Worm (Caenorhabditis elegans): Measurements from ENCODE around the gene srh-299.
A peak's percentile ranks its signal among the peaks of the same experiment; 100 is the strongest.

The srh-299 gene

DNA sequence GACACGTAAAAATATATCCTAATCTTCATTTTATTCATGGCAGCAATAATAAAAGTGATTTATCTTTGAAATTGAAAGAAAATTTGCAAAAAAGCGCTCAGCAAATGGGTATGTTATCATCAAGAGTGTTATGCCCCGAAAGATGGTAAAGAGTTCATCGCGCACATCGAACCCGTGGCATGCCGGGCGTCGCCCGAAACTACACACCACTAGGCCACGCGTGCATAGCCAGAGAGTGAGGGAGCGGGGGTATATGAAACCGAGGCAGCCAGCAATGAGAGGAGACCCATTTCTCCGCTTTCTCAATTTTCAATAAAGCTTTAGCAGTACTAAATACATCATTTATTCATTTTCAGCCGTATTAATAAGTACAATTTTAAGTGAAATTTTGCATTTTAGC is 10.6 kb downstream of the srh-299 start (continued):
- TF ChIP-seq madf-5 (GFP tag; IDR thresholded peaks at IDR 0.05), result peak; percentile 97 to 99
- TF ChIP-seq aha-1 (tag), result peak; percentile 64
- peak; percentile 97 for TF ChIP-seq arid-1 (GFP tag; conservative IDR thresholded peaks at IDR 0.05)
- no peak for TF ChIP-seq ceh-62 (tag; optimal IDR thresholded peaks at IDR 0.05)
- TF ChIP-seq hmg-1.1 (GFP tag; IDR thresholded peaks at IDR 0.05), result peak; percentile 98
- TF ChIP-seq D1046.2 (GFP tag; IDR thresholded peaks at IDR 0.05), result peak; percentile 96
- peak; percentile 97 for TF ChIP-seq ceh-44 (GFP tag; IDR thresholded peaks at IDR 0.05)
- TF ChIP-seq nhr-41 (GFP tag; IDR thresholded peaks at IDR 0.05), result peak; percentile 95
- peak; percentile 64 to 80 for TF ChIP-seq hif-1 (tag; optimal IDR thresholded peaks at IDR 0.05)
- TF ChIP-seq unc-62 (GFP tag; optimal IDR thresholded peaks at IDR 0.05 in 1 of 2), result no peak
- peak; percentile 54 for TF ChIP-seq unc-62 (tag; optimal IDR thresholded peaks at IDR 0.05)
- TF ChIP-seq Y75B8A.6 (GFP tag; IDR thresholded peaks at IDR 0.05), result peak; percentile 97
- peak; percentile 88 for TF ChIP-seq mdt-29 (GFP tag; IDR thresholded peaks at IDR 0.05)
- no peak for TF ChIP-seq ztf-11 (tag; optimal IDR thresholded peaks at IDR 0.05)
- TF ChIP-seq nhr-6 (tag; optimal IDR thresholded peaks at IDR 0.05), result peak; percentile 14
- peak; percentile 90 for TF ChIP-seq duxl-1 (tag; optimal IDR thresholded peaks at IDR 0.05; ENCODE audit: poor library complexity)
- TF ChIP-seq mep-1 (tag; optimal IDR thresholded peaks at IDR 0.05), result no peak
- TF ChIP-seq nhr-102 (tag; optimal IDR thresholded peaks at IDR 0.05), result no peak
- TF ChIP-seq nhr-25 (tag; optimal IDR thresholded peaks at IDR 0.05; ENCODE audit: borderline replicate concordance, insufficient read depth), result no peak
- TF ChIP-seq pha-4 (GFP tag; IDR thresholded peaks at IDR 0.05), result peak; percentile 97
- no peak for TF ChIP-seq pha-4 (tag; optimal IDR thresholded peaks at IDR 0.05)
- TF ChIP-seq jun-1 (tag; optimal IDR thresholded peaks at IDR 0.05), result peak; percentile 78
- no peak for TF ChIP-seq ama-1 (optimal IDR thresholded peaks at IDR 0.05)
- TF ChIP-seq snpc-4 (tag; optimal IDR thresholded peaks at IDR 0.05), result peak; percentile 10
- no peak for TF ChIP-seq lin-39 (tag; optimal IDR thresholded peaks at IDR 0.05)
- peak; percentile 97 for TF ChIP-seq nhr-111 (GFP tag; optimal IDR thresholded peaks at IDR 0.05)
- TF ChIP-seq F49E8.2 (tag; optimal IDR thresholded peaks at IDR 0.05; ENCODE audit: borderline replicate concordance), result peak; percentile 89
- TF ChIP-seq lin-15B (tag; optimal IDR thresholded peaks at IDR 0.05), result no peak
- peak; percentile 90 for TF ChIP-seq saeg-2 (GFP tag; IDR thresholded peaks at IDR 0.05)
- peak; percentile 41 for TF ChIP-seq zip-2 (tag; optimal IDR thresholded peaks at IDR 0.05)
- peak; percentile 80 for TF ChIP-seq ztf-7 (tag; optimal IDR thresholded peaks at IDR 0.05)
- peak; percentile 75 to 97 for TF ChIP-seq daf-16 (GFP tag; optimal IDR thresholded peaks at IDR 0.05)
- TF ChIP-seq daf-16 (tag; optimal IDR thresholded peaks at IDR 0.05), result peak; percentile 79
- peak; percentile 94 for TF ChIP-seq T26A8.4 (GFP tag; IDR thresholded peaks at IDR 0.05)
- TF ChIP-seq Y48G9A.11 (GFP tag; IDR thresholded peaks at IDR 0.05), result peak; percentile 91
- TF ChIP-seq fos-1 (tag; optimal IDR thresholded peaks at IDR 0.05), result no peak
- no peak for TF ChIP-seq unc-39 (tag; optimal IDR thresholded peaks at IDR 0.05)

DNA sequence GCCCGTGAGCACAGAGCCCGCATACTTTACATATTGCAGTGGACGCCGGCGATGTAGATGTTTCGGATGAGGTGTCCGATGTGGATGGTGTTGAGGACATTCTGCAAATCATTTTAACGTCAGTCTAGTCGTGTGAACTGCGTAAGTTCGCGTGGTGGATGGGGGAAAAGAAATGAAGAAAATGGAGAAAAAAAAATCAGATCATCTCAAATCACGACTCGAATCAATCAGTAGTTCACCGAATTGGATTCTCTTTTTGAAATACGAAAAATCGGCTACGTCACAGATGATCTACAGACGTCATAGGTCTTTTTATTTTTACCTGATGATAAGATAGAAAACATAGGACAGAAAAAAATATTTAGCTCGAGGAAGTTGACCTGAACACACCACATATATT is 13.2 kb downstream of the srh-299 start, which contains the start of gene nhr-102:
Gene nhr-102, minus strand, starts transcription at position 101 of the 400 bp plus-strand sequence.
- TF ChIP-seq dve-1 (tag; optimal IDR thresholded peaks at IDR 0.05; ENCODE audit: insufficient read depth) (peak; percentile 2), nhr-111 (GFP tag; optimal IDR thresholded peaks at IDR 0.05) (no peak), T26A8.4 (GFP tag; IDR thresholded peaks at IDR 0.05) (0 out of 2 replicates have a peak, but pooled peaks have one; percentile 26), daf-19 (GFP tag; conservative IDR thresholded peaks at IDR 0.05) (no peak)

DNA sequence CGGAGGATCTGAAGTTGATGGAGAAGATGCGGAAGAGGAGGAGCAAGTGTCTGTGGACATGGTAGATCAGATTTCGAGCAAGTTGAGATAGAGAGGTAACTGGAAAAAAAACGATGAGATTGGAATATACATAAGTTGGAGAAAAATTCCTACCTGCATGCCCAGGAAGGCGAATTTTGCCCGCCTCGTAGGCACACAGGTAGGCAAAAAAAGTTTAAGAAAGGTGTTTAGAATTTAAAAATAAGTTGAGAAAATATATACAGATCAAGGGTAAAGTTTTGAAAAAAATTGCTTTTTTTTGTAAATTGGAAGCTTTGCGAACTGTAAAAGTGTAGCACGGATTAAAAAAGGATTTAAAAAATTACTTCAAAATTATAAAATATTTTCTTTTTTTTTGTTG is 16.4 kb downstream of the srh-299 start, which contains the start of gene nhr-84:
Gene nhr-84, minus strand, starts transcription at position 101 of the 400 bp plus-strand sequence.
- no peak for TF ChIP-seq zag-1 (tag; optimal IDR thresholded peaks at IDR 0.05)
- no peak for TF ChIP-seq lin-1 (GFP tag; IDR thresholded peaks at IDR 0.05)
- no peak for TF ChIP-seq tra-1 (GFP tag; IDR thresholded peaks at IDR 0.05)
- TF ChIP-seq lin-39 (tag; optimal IDR thresholded peaks at IDR 0.05), result no peak
- no peak for TF ChIP-seq snpc-1.2 (GFP tag; IDR thresholded peaks at IDR 0.05)
- TF ChIP-seq dmd-9 (GFP tag; IDR thresholded peaks at IDR 0.05), result no peak
- no peak for TF ChIP-seq dpl-1 (GFP tag; optimal IDR thresholded peaks at IDR 0.05)
- no peak for TF ChIP-seq nhr-237 (tag; optimal IDR thresholded peaks at IDR 0.05)
- TF ChIP-seq lin-15B (tag; optimal IDR thresholded peaks at IDR 0.05), result no peak
- no peak for TF ChIP-seq Y105C5A.15 (GFP tag; IDR thresholded peaks at IDR 0.05)
- no peak for TF ChIP-seq unc-130 (GFP tag; optimal IDR thresholded peaks at IDR 0.05)
- TF ChIP-seq nhr-48 (tag; optimal IDR thresholded peaks at IDR 0.05), result no peak
- no peak for TF ChIP-seq hlh-11 (tag; optimal IDR thresholded peaks at IDR 0.05)
- no peak for TF ChIP-seq ctbp-1 (GFP tag; IDR thresholded peaks at IDR 0.05)
- no peak for TF ChIP-seq ztf-11 (tag; optimal IDR thresholded peaks at IDR 0.05)
- TF ChIP-seq daf-8 (GFP tag; IDR thresholded peaks at IDR 0.05), result no peak

All from whole organism, L4 larva.